Worm (Caenorhabditis elegans): ENCODE data around the gene C56E6.4.

C56E6.4 gene

DNA sequence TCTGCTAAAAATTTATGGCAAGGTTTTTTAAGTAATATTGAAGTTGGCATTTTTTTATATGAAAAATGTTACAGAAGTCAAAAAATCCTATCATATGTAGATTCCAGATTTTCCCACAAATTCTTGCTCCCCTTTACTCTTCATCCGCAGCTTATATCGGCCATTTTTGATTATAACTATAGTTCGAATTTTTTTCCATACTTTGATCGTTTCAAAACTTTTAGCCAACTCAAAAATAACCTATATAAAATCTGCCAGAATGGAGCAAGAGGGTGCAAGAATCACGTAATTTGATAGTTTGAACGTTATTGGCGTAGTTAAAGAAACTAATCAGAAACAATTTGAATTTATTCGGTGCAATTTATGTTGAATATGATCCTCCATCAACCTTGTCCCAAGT, 4.6 kb downstream of the C56E6.4 start:
- TF ChIP-seq ZK546.5 (tag; optimal IDR thresholded peaks at IDR 0.05) = no peak
- no peak for TF ChIP-seq mbf-1 (tag; optimal IDR thresholded peaks at IDR 0.05)
- no peak for TF ChIP-seq ztf-1 (GFP tag; conservative IDR thresholded peaks at IDR 0.05)
- TF ChIP-seq mab-5 (tag; optimal IDR thresholded peaks at IDR 0.05) = no peak
- TF ChIP-seq nhr-25 (tag; optimal IDR thresholded peaks at IDR 0.05) = no peak

ce11 chrII:6522622-6523254, 5.8 kb downstream of the C56E6.4 start:
- no peak for TF ChIP-seq nhr-10 (tag; optimal IDR thresholded peaks at IDR 0.05)
- no peak for TF ChIP-seq snpc-4 (tag; optimal IDR thresholded peaks at IDR 0.05)
- TF ChIP-seq ceh-16 (tag; optimal IDR thresholded peaks at IDR 0.05) = no peak
- TF ChIP-seq sma-9 (GFP tag; optimal IDR thresholded peaks at IDR 0.05) = peak; percentile 31
- no peak for TF ChIP-seq sma-9 (tag; optimal IDR thresholded peaks at IDR 0.05)
- TF ChIP-seq F13H6.1 (tag; optimal IDR thresholded peaks at IDR 0.05) = peak; percentile 12
- no peak for TF ChIP-seq unc-39 (tag; optimal IDR thresholded peaks at IDR 0.05)
- TF ChIP-seq Y55F3AM.14 (GFP tag; optimal IDR thresholded peaks at IDR 0.05) = no peak
- TF ChIP-seq lin-11 (tag; optimal IDR thresholded peaks at IDR 0.05) = no peak
- no peak for TF ChIP-seq nhr-77 (tag; optimal IDR thresholded peaks at IDR 0.05)
- no peak for TF ChIP-seq nhr-237 (tag; optimal IDR thresholded peaks at IDR 0.05)
- no peak for TF ChIP-seq peb-1 (tag; optimal IDR thresholded peaks at IDR 0.05)
- no peak for TF ChIP-seq ztf-11 (tag; optimal IDR thresholded peaks at IDR 0.05)
- no peak for TF ChIP-seq lsy-2 (tag; optimal IDR thresholded peaks at IDR 0.05)
- TF ChIP-seq elt-3 (tag; optimal IDR thresholded peaks at IDR 0.05) = no peak
- TF ChIP-seq R02D3.7 (tag; optimal IDR thresholded peaks at IDR 0.05) = no peak
- TF ChIP-seq nhr-23 (tag; optimal IDR thresholded peaks at IDR 0.05) = no peak
- no peak for TF ChIP-seq dmd-4 (tag; optimal IDR thresholded peaks at IDR 0.05)

- TF ChIP-seq nhr-237 (tag; optimal IDR thresholded peaks at IDR 0.05) = no peak
- no peak for TF ChIP-seq sma-3 (GFP tag; optimal IDR thresholded peaks at IDR 0.05)
- TF ChIP-seq zag-1 (tag; optimal IDR thresholded peaks at IDR 0.05) = no peak
- TF ChIP-seq fos-1 (tag; optimal IDR thresholded peaks at IDR 0.05) = no peak
Measured at ce11 chrII:6521316-6521715, 7.2 kb downstream of the C56E6.4 start, which contains the start of gene toe-2. TSS of gene toe-2 (minus strand) at chrII:6521385.

ce11 chrII:6520103-6520502, 8.4 kb downstream of the C56E6.4 start:
- peak; percentile 17 for TF ChIP-seq sma-9 (GFP tag; optimal IDR thresholded peaks at IDR 0.05)
- no peak for TF ChIP-seq sma-9 (tag; optimal IDR thresholded peaks at IDR 0.05)
- peak; percentile 42 for TF ChIP-seq fos-1 (tag; optimal IDR thresholded peaks at IDR 0.05)
- TF ChIP-seq unc-39 (tag; optimal IDR thresholded peaks at IDR 0.05) = no peak
- no peak for TF ChIP-seq lin-39 (tag; optimal IDR thresholded peaks at IDR 0.05)
- TF ChIP-seq mab-5 (tag; optimal IDR thresholded peaks at IDR 0.05) = no peak

ce11 chrII:6519703-6520102, 8.8 kb downstream of the C56E6.4 start:
- no peak for TF ChIP-seq egl-27 (tag; optimal IDR thresholded peaks at IDR 0.05)

DNA sequence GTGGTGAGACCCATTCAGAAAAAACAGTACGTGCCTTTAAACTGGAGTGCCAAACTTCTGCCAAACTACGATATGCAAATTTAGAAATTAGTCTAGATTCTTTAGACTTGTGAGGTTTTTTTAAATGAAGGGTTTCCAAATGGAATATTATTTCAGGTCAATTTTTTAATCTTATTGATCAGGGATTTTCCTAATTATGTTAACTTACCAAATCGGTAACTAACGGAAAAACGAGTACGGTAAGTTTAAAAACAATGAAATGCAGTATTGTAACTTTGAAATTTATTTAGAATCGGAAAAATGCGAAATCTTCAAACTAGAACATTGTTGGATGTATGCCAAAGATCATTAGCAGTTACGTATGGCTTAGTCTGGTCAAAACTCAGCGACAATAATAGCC, 12.3 kb downstream of the C56E6.4 start, which contains the start of gene C56E6.7:
TSS of gene C56E6.7 (plus strand) at position 301 of the 400 bp plus-strand sequence.
- TF ChIP-seq nhr-12 (tag; optimal IDR thresholded peaks at IDR 0.05) (no peak), lsy-2 (tag; optimal IDR thresholded peaks at IDR 0.05) (no peak), unc-39 (tag; optimal IDR thresholded peaks at IDR 0.05) (no peak), nhr-23 (tag; optimal IDR thresholded peaks at IDR 0.05) (no peak)

ce11 chrII:6513911-6514310, 14.6 kb downstream of the C56E6.4 start, which contains the start of gene R05G9R.1:
TSS of gene R05G9R.1 (minus strand) at chrII:6514011.
- TF ChIP-seq dmd-4 (tag; optimal IDR thresholded peaks at IDR 0.05) = no peak
- TF ChIP-seq nhr-129 (tag; optimal IDR thresholded peaks at IDR 0.05) = no peak
- TF ChIP-seq lsy-2 (tag; optimal IDR thresholded peaks at IDR 0.05) = no peak
- TF ChIP-seq Y55F3AM.14 (GFP tag; optimal IDR thresholded peaks at IDR 0.05) = no peak
- TF ChIP-seq ceh-82 (tag; optimal IDR thresholded peaks at IDR 0.05) = no peak
- no peak for TF ChIP-seq lin-39 (tag; optimal IDR thresholded peaks at IDR 0.05)
- no peak for TF ChIP-seq unc-39 (tag; optimal IDR thresholded peaks at IDR 0.05)
